Worm (Caenorhabditis elegans): ENCODE data around the gene F55G11.1.

DNA sequence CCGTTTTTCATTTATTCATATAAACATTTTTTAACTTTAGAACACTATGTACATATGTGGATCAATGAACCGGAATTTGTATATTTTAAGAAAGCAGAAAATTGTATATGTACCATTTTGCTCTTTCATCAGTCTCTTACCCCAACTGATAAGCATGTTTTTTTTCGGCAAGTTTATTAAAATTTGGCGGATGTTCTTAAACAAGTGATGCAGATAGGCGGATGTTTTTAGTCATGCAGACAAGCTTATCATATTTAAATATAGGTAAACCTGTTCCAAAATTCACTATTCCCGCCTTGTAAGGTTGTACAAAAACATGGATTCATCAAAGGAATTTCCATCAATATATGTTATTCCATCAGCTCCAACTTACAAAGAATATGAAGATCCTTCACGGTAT, 47.0 kb downstream of the F55G11.1 start, which contains the start of gene K08D8.9:
- no peak for TF ChIP-seq klf-2 (GFP tag; conservative IDR thresholded peaks at IDR 0.05)
- TF ChIP-seq flt-1 (GFP tag; IDR thresholded peaks at IDR 0.05), result no peak
- TF ChIP-seq ref-1 (GFP tag; conservative IDR thresholded peaks at IDR 0.05), result no peak
- TF ChIP-seq ztf-29 (GFP tag; IDR thresholded peaks at IDR 0.05), result no peak
- TF ChIP-seq tab-1 (GFP tag; IDR thresholded peaks at IDR 0.05), result no peak
- TF ChIP-seq cog-1 (tag; optimal IDR thresholded peaks at IDR 0.05), result no peak
- TF ChIP-seq ztf-23 (GFP tag; IDR thresholded peaks at IDR 0.05), result no peak
- TF ChIP-seq med-1 (GFP tag; optimal IDR thresholded peaks at IDR 0.05; ENCODE audit: insufficient read depth), result no peak
- no peak for TF ChIP-seq T22C8.4 (GFP tag; IDR thresholded peaks at IDR 0.05)
